Fruit fly (Drosophila melanogaster) whole organism, adult: ENCODE results near the gene CYLD.
A peak's percentile ranks its signal among the peaks of the same experiment; 100 is the strongest.

ENCODE experiments used
- CG11617 ChIP-seq: fragments of 200-800 bp; sonication (Bioruptor generic); optimal IDR thresholded peaks from 2 replicates; lab custom pipeline; 2017; ENCODE audit warnings: mild to moderate bottlenecking, missing biosample characterization, missing genetic modification reagents, missing genetic modification characterization
- CG12768 ChIP-seq: fragments of 200-800 bp; sonication (Bioruptor generic); optimal IDR thresholded peaks from 2 replicates; lab custom pipeline; 2017; ENCODE audit warnings: missing biosample characterization, missing genetic modification characterization, mild to moderate bottlenecking, moderate library complexity, missing genetic modification reagents
- CG14711 ChIP-seq: fragments of 200-800 bp; sonication (Bioruptor generic); optimal IDR thresholded peaks from 2 replicates; lab custom pipeline; 2018; ENCODE audit warnings: missing biosample characterization, mild to moderate bottlenecking, missing genetic modification characterization, moderate library complexity
- CG1620 ChIP-seq: fragments of 200-800 bp; sonication (Bioruptor generic); optimal IDR thresholded peaks from 2 replicates; lab custom pipeline; 2016; ENCODE audit warnings: missing biosample characterization, missing genetic modification characterization
- CG33017 ChIP-seq: fragments of 200-800 bp; sonication (Bioruptor generic); optimal IDR thresholded peaks from 2 replicates; lab custom pipeline; 2018; ENCODE audit warnings: missing biosample characterization, mild to moderate bottlenecking, missing genetic modification characterization, moderate library complexity
- CG5204 ChIP-seq: fragments of 200-800 bp; sonication (Bioruptor generic); optimal IDR thresholded peaks from 2 replicates; lab custom pipeline; 2016; ENCODE audit warnings: missing biosample characterization, missing genetic modification characterization
- CG7045 ChIP-seq: fragments of 200-800 bp; sonication (Bioruptor generic); optimal IDR thresholded peaks from 2 replicates; lab custom pipeline; 2017; ENCODE audit warnings: missing biosample characterization, mild to moderate bottlenecking, missing genetic modification characterization
- CG7101 ChIP-seq: fragments of 200-800 bp; sonication (Bioruptor generic); optimal IDR thresholded peaks from 2 replicates; lab custom pipeline; 2018; ENCODE audit warnings: missing biosample characterization, mild to moderate bottlenecking, missing genetic modification characterization, moderate library complexity
- Clk ChIP-seq: fragments of 200-800 bp; sonication (Bioruptor generic); optimal IDR thresholded peaks from 2 replicates; lab custom pipeline; 2017; ENCODE audit warnings: missing biosample characterization, missing genetic modification characterization
- Crg-1 ChIP-seq: fragments of 200-800 bp; sonication (Bioruptor generic); optimal IDR thresholded peaks from 2 replicates; lab custom pipeline; 2016; ENCODE audit warnings: missing biosample characterization, missing genetic modification characterization
- Hr96 ChIP-seq: fragments of 200-800 bp; sonication (Bioruptor generic); optimal IDR thresholded peaks from 2 replicates; lab custom pipeline; 2016; ENCODE audit warnings: missing biosample characterization, missing genetic modification characterization
- Mnt ChIP-seq: fragments of 200-800 bp; sonication (Bioruptor generic); optimal IDR thresholded peaks from 2 replicates; lab custom pipeline; 2016; ENCODE audit warnings: missing biosample characterization, mild to moderate bottlenecking, missing genetic modification characterization
- bab1 ChIP-seq: fragments of 200-800 bp; sonication (Bioruptor generic); optimal IDR thresholded peaks from 3 replicates; lab custom pipeline; 2019; ENCODE audit warnings: missing biosample characterization, mild to moderate bottlenecking, missing genetic modification characterization, moderate library complexity
- cic ChIP-seq: fragments of 200-800 bp; sonication (Bioruptor generic); optimal IDR thresholded peaks from 2 replicates; lab custom pipeline; 2017; ENCODE audit warnings: missing biosample characterization, mild to moderate bottlenecking, missing genetic modification characterization, moderate library complexity
- cnc ChIP-seq, 2 experiments: fragments of >200 bp; optimal IDR thresholded peaks; 2 replicates each; lab custom pipeline; 2017
- kay ChIP-seq: fragments of 200-800 bp; sonication (Bioruptor generic); peaks from one replicate; lab custom pipeline; 2016; ENCODE audit warnings: missing biosample characterization, missing genetic modification characterization, borderline replicate concordance
- ovo ChIP-seq: fragments of 200-800 bp; sonication (Bioruptor generic); optimal IDR thresholded peaks from 2 replicates; lab custom pipeline; 2016; ENCODE audit warnings: missing biosample characterization, missing genetic modification characterization
- pad ChIP-seq: fragments of 200-800 bp; sonication (Bioruptor generic); optimal IDR thresholded peaks from 3 replicates; lab custom pipeline; 2017; ENCODE audit warnings: missing biosample characterization, missing genetic modification characterization, mild to moderate bottlenecking, moderate library complexity, missing genetic modification reagents
- tj ChIP-seq: fragments of 200-800 bp; sonication (Bioruptor generic); optimal IDR thresholded peaks from 3 replicates; lab custom pipeline; 2017; ENCODE audit warnings: missing biosample characterization, mild to moderate bottlenecking, missing genetic modification characterization, moderate library complexity
- toe ChIP-seq: fragments of 200-800 bp; sonication (Bioruptor generic); optimal IDR thresholded peaks from 2 replicates; lab custom pipeline; 2016; ENCODE audit warnings: missing biosample characterization, missing genetic modification characterization

CYLD gene

dm6 chr2L:10311822-10312221 is 12.2 kb upstream of the CYLD start:
- TF ChIP-seq Mnt (GFP tag; lab: Kevin White, UChicago) (peak; percentile 39), bab1 (GFP tag; lab: Kevin White, UChicago) (peak; percentile 32), Clk (GFP tag; lab: Kevin White, UChicago) (no peak)

dm6 chr2L:10310614-10311382 is 11.2 kb upstream of the CYLD start, which contains the start of gene Cdk5alpha:
Gene Cdk5alpha (minus strand): TSS chr2L:10310956.
- TF ChIP-seq CG12768 (GFP tag; lab: Kevin White, UChicago), result no peak
- TF ChIP-seq cnc (optimal IDR thresholded peaks at IDR 0.05; lab: Kevin White, UChicago), result no peak
- TF ChIP-seq cic (GFP tag; lab: Kevin White, UChicago), result peak; percentile 3

dm6 chr2L:10306518-10307260 is 7.0 kb upstream of the CYLD start, which contains the start of the genes CG5390 and CG4968:
Gene CG5390 (minus strand): TSS chr2L:10306594.
Gene CG4968 (plus strand): TSS chr2L:10306922.
- no peak for TF ChIP-seq cnc (optimal IDR thresholded peaks at IDR 0.05; lab: Kevin White, UChicago)
- peak; percentile 59 for TF ChIP-seq CG11617 (GFP tag; lab: Kevin White, UChicago)
- TF ChIP-seq Crg-1 (GFP tag; lab: Kevin White, UChicago), result peak; percentile 36
- TF ChIP-seq CG7045, result peak; percentile 64
- TF ChIP-seq kay (GFP tag; lab: Kevin White, UChicago), result peak; percentile 96
- TF ChIP-seq bab1 (GFP tag; lab: Kevin White, UChicago), result peak; percentile 91
- peak; percentile 77 for TF ChIP-seq CG14711 (tag; lab: Kevin White, UChicago)
- peak; percentile 23 for TF ChIP-seq Clk (GFP tag; lab: Kevin White, UChicago)
- peak; percentile 61 for TF ChIP-seq CG33017 (tag; lab: Kevin White, UChicago)
- no peak for TF ChIP-seq Hr96
- TF ChIP-seq ovo, result peak; percentile 51
- peak; percentile 69 for TF ChIP-seq CG12768 (GFP tag; lab: Kevin White, UChicago)
- TF ChIP-seq CG5204 (GFP tag; lab: Kevin White, UChicago), result no peak
- TF ChIP-seq CG1620 (GFP tag; lab: Kevin White, UChicago), result peak; percentile 57
- TF ChIP-seq tj (GFP tag; lab: Kevin White, UChicago), result peak; percentile 72
- peak; percentile 81 for TF ChIP-seq CG7101 (tag; lab: Kevin White, UChicago)
- TF ChIP-seq cic (GFP tag; lab: Kevin White, UChicago), result peak; percentile 22
- TF ChIP-seq pad (GFP tag; lab: Kevin White, UChicago), result peak; percentile 58
- TF ChIP-seq toe, result no peak
- peak; percentile 58 for TF ChIP-seq Mnt (GFP tag; lab: Kevin White, UChicago)

- TF ChIP-seq kay (GFP tag; lab: Kevin White, UChicago) (peak; percentile 64), CG7045 (no peak), Mnt (GFP tag; lab: Kevin White, UChicago) (no peak)
These were observed 6.0 kb upstream of the CYLD start for dm6 chr2L:10305538-10306147.

- TF ChIP-seq Mnt (GFP tag; lab: Kevin White, UChicago) (peak; percentile 79), CG33017 (tag; lab: Kevin White, UChicago) (peak; percentile 12), toe (no peak), kay (GFP tag; lab: Kevin White, UChicago) (peak; percentile 67), CG7101 (tag; lab: Kevin White, UChicago) (no peak), CG5204 (GFP tag; lab: Kevin White, UChicago) (no peak), bab1 (GFP tag; lab: Kevin White, UChicago) (peak; percentile 61), CG14711 (tag; lab: Kevin White, UChicago) (peak; percentile 28)
These were observed 4.1 kb upstream of the CYLD start, which contains the start of gene nmd for dm6 chr2L:10303786-10304185. Gene nmd (minus strand): TSS chr2L:10303947.

dm6 chr2L:10301918-10302317 is 2.3 kb upstream of the CYLD start, which contains the start of gene CG13138:
Gene CG13138 (minus strand): TSS chr2L:10302018.
- TF ChIP-seq toe, result no peak
- no peak for TF ChIP-seq Clk (GFP tag; lab: Kevin White, UChicago)
